Fruit fly (Drosophila melanogaster) whole organism, prepupa: ENCODE measurements around the gene CG5781.

Experiments used
- CG10631 ChIP-seq: fragments of 200-800 bp; sonication (Bioruptor generic); optimal IDR thresholded peaks from 2 replicates; lab custom pipeline; 2016; ENCODE audit warnings: missing biosample characterization, missing genetic modification characterization
- CG1621 ChIP-seq: fragments of 200-800 bp; sonication (Bioruptor generic); optimal IDR thresholded peaks from 3 replicates; lab custom pipeline; 2018; ENCODE audit warnings: missing biosample characterization, mild to moderate bottlenecking, missing genetic modification characterization
- CG3032 ChIP-seq: fragments of 200-800 bp; optimal IDR thresholded peaks from 2 replicates; lab custom pipeline; 2019; ENCODE audit warnings: missing biosample characterization, mild to moderate bottlenecking, missing genetic modification characterization, moderate library complexity
- CG32006 ChIP-seq: fragments of 200-800 bp; sonication (Bioruptor generic); optimal IDR thresholded peaks from 3 replicates; lab custom pipeline; 2017; ENCODE audit warnings: missing biosample characterization, mild to moderate bottlenecking, missing genetic modification characterization
- CG34406 ChIP-seq: fragments of 200-800 bp; sonication (Bioruptor generic); optimal IDR thresholded peaks from 3 replicates; lab custom pipeline; 2016; ENCODE audit warnings: missing biosample characterization, missing genetic modification characterization
- CG4318 ChIP-seq: fragments of 200-800 bp; sonication (Bioruptor generic); optimal IDR thresholded peaks from 3 replicates; lab custom pipeline; 2017; ENCODE audit warnings: missing biosample characterization, mild to moderate bottlenecking, missing genetic modification characterization
- CG6163 ChIP-seq: fragments of 200-800 bp; sonication (Bioruptor generic); IDR thresholded peaks from 3 replicates; pipeline ENCODE4 v1.3.6; 2022; ENCODE audit warnings: missing biosample characterization, missing genetic modification characterization
- CG6276 ChIP-seq: fragments of 200-800 bp; sonication (Bioruptor generic); optimal IDR thresholded peaks from 2 replicates; lab custom pipeline; 2017; ENCODE audit warnings: missing biosample characterization, mild to moderate bottlenecking, missing genetic modification characterization
- CG6792 ChIP-seq: fragments of 200-800 bp; sonication (Bioruptor generic); optimal IDR thresholded peaks from 3 replicates; lab custom pipeline; 2016; ENCODE audit warnings: missing biosample characterization, missing genetic modification characterization
- CG6854 ChIP-seq: fragments of 200-800 bp; sonication (Bioruptor generic); optimal IDR thresholded peaks from 2 replicates; lab custom pipeline; 2017; ENCODE audit warnings: missing biosample characterization, mild to moderate bottlenecking, missing genetic modification characterization
- CG7368 ChIP-seq: fragments of 200-800 bp; sonication (Bioruptor generic); optimal IDR thresholded peaks from 3 replicates; lab custom pipeline; 2016; ENCODE audit warnings: missing biosample characterization, missing genetic modification characterization
- CG8119 ChIP-seq: fragments of 200-800 bp; sonication (Bioruptor generic); IDR thresholded peaks from 3 replicates; pipeline ENCODE4 v1.3.6; 2022; ENCODE audit warnings: missing biosample characterization, missing genetic modification characterization
- CG8632 ChIP-seq: fragments of 200-800 bp; sonication (Bioruptor generic); optimal IDR thresholded peaks from 3 replicates; lab custom pipeline; 2016; ENCODE audit warnings: missing biosample characterization, missing genetic modification characterization
- CG9139 ChIP-seq: fragments of 200-800 bp; sonication (Bioruptor generic); optimal IDR thresholded peaks from 3 replicates; lab custom pipeline; 2017; ENCODE audit warnings: missing biosample characterization, mild to moderate bottlenecking, missing genetic modification characterization
- Eip78C ChIP-seq: fragments of 200-800 bp; sonication (Bioruptor generic); peaks from one replicate; lab custom pipeline; 2016; ENCODE audit warnings: missing biosample characterization, missing genetic modification characterization
- Ets96B ChIP-seq: fragments of 200-800 bp; optimal IDR thresholded peaks from 2 replicates; lab custom pipeline; 2019; ENCODE audit warnings: missing biosample characterization, mild to moderate bottlenecking, missing genetic modification characterization, moderate library complexity
- Gug ChIP-seq: fragments of 200-800 bp; sonication (Bioruptor generic); IDR thresholded peaks from 2 replicates; pipeline ENCODE4 v1.3.6; 2022; ENCODE audit warnings: missing biosample characterization, missing genetic modification characterization
- Hr39 ChIP-seq: fragments of 200-800 bp; sonication (Bioruptor generic); optimal IDR thresholded peaks from 2 replicates; lab custom pipeline; 2016; ENCODE audit warnings: missing biosample characterization, missing genetic modification characterization
- Lpt ChIP-seq: fragments of 200-800 bp; sonication (Bioruptor generic); optimal IDR thresholded peaks from 3 replicates; lab custom pipeline; 2016; ENCODE audit warnings: missing biosample characterization, missing genetic modification characterization
- Met ChIP-seq: fragments of 200-800 bp; sonication (Bioruptor generic); optimal IDR thresholded peaks from 3 replicates; lab custom pipeline; 2016; ENCODE audit warnings: missing biosample characterization, missing genetic modification characterization
- OdsH ChIP-seq: fragments of 200-800 bp; sonication (Bioruptor generic); optimal IDR thresholded peaks from 3 replicates; lab custom pipeline; 2016; ENCODE audit warnings: missing biosample characterization, missing genetic modification characterization
- Sox14 ChIP-seq: fragments of 200-800 bp; sonication (Bioruptor generic); optimal IDR thresholded peaks from 3 replicates; lab custom pipeline; 2016; ENCODE audit warnings: missing biosample characterization, missing genetic modification characterization
- cyc ChIP-seq: fragments of 200-800 bp; sonication (Bioruptor generic); optimal IDR thresholded peaks from 3 replicates; lab custom pipeline; 2016; ENCODE audit warnings: missing biosample characterization, missing genetic modification characterization
- dac ChIP-seq: fragments of 200-800 bp; sonication (Bioruptor generic); optimal IDR thresholded peaks from 2 replicates; lab custom pipeline; 2017; ENCODE audit warnings: missing biosample characterization, mild to moderate bottlenecking, missing genetic modification characterization
- dsx ChIP-seq: fragments of 200-800 bp; optimal IDR thresholded peaks from 3 replicates; lab custom pipeline; 2019; ENCODE audit warnings: missing biosample characterization, mild to moderate bottlenecking, missing genetic modification characterization, moderate library complexity; ENCODE audit not compliant: poor library complexity, severe bottlenecking
- eg ChIP-seq: fragments of 200-800 bp; sonication (Bioruptor generic); IDR thresholded peaks from 3 replicates; pipeline ENCODE4 v1.3.6; 2022; ENCODE audit warnings: missing biosample characterization, missing genetic modification characterization
- esn ChIP-seq: fragments of 200-800 bp; sonication (Bioruptor generic); optimal IDR thresholded peaks from 2 replicates; lab custom pipeline; 2016; ENCODE audit warnings: missing biosample characterization, mild to moderate bottlenecking, missing genetic modification characterization, moderate library complexity
- fkh ChIP-seq: fragments of 200-800 bp; sonication (Bioruptor generic); optimal IDR thresholded peaks from 3 replicates; lab custom pipeline; 2017; ENCODE audit warnings: missing biosample characterization, mild to moderate bottlenecking, missing genetic modification characterization, moderate library complexity
- net ChIP-seq: fragments of 200-800 bp; sonication (Bioruptor generic); optimal IDR thresholded peaks from 3 replicates; lab custom pipeline; 2016; ENCODE audit warnings: missing biosample characterization, missing genetic modification characterization
- pdm3 ChIP-seq: fragments of 200-800 bp; sonication (Bioruptor generic); optimal IDR thresholded peaks from 3 replicates; lab custom pipeline; 2016; ENCODE audit warnings: missing biosample characterization, missing genetic modification characterization
- svp ChIP-seq: fragments of 200-800 bp; sonication (Bioruptor generic); peaks from one replicate; lab custom pipeline; 2016; ENCODE audit warnings: missing biosample characterization, missing genetic modification characterization
- topi ChIP-seq: fragments of 200-800 bp; sonication (Bioruptor generic); optimal IDR thresholded peaks from 3 replicates; lab custom pipeline; 2016; ENCODE audit warnings: missing biosample characterization, missing genetic modification characterization

CG5781 gene

dm6 chr2L:12700381-12700963, 3.3 kb upstream of the CG5781 start, which contains the start of gene CG17036:
TSS of gene CG17036 (minus strand) at chr2L:12700746.
- TF ChIP-seq CG8632 (GFP tag; lab: Kevin White, UChicago) = peak; percentile 42
- peak; percentile 15 for TF ChIP-seq CG6854 (GFP tag; lab: Kevin White, UChicago)
- no peak for TF ChIP-seq OdsH (GFP tag; lab: Kevin White, UChicago)
- TF ChIP-seq Eip78C (GFP tag; lab: Kevin White, UChicago) = peak; percentile 57
- TF ChIP-seq dsx (GFP tag; lab: Kevin White, UChicago) = no peak
- peak; percentile 36; the same call in 1 of the 3 replicates for TF ChIP-seq CG8119 (GFP tag; lab: Robert Waterston, UW)
- peak; percentile 49 for TF ChIP-seq CG32006 (GFP tag; lab: Kevin White, UChicago)
- peak; percentile 48; the same call in 2 of the 3 replicates for TF ChIP-seq CG6163
- peak; percentile 10 for TF ChIP-seq CG6792
- no peak for TF ChIP-seq topi
- peak; percentile 19 for TF ChIP-seq CG1621 (tag; lab: Kevin White, UChicago)
- peak; percentile 31 for TF ChIP-seq esn

dm6 chr2L:12694823-12695420, 2.2 kb downstream of the CG5781 start, which contains the start of the genes IFT43 and PICK1:
TSS of gene IFT43 (minus strand) at chr2L:12694988.
TSS of gene PICK1 (plus strand) at chr2L:12695033.
- TF ChIP-seq fkh (GFP tag; lab: Kevin White, UChicago) (peak; percentile 95), Met (GFP tag; lab: Kevin White, UChicago) (no peak)

- TF ChIP-seq fkh (GFP tag; lab: Kevin White, UChicago) (peak; percentile 93), CG7368 (GFP tag; lab: Kevin White, UChicago) (no peak)
These were observed 4.6 kb downstream of the CG5781 start, which contains the start of the genes CCT4 and CG6153 for dm6 chr2L:12692343-12693079. TSS of gene CCT4 (minus strand) at chr2L:12692934. TSS of gene CG6153 (plus strand) at chr2L:12692993.

dm6 chr2L:12689281-12689765, 7.8 kb downstream of the CG5781 start:
- no peak for TF ChIP-seq CG10631 (GFP tag; lab: Kevin White, UChicago)
- no peak for TF ChIP-seq CG6854 (GFP tag; lab: Kevin White, UChicago)
- TF ChIP-seq OdsH (GFP tag; lab: Kevin White, UChicago) = no peak
- TF ChIP-seq CG9139 (GFP tag; lab: Kevin White, UChicago) = no peak
- TF ChIP-seq Ets96B (tag; lab: Kevin White, UChicago) = no peak
- TF ChIP-seq CG6276 (GFP tag; lab: Kevin White, UChicago) = no peak
- no peak for TF ChIP-seq dac (GFP tag; lab: Kevin White, UChicago)
- no peak for TF ChIP-seq net (GFP tag; lab: Kevin White, UChicago)
- no peak for TF ChIP-seq CG6163
- no peak for TF ChIP-seq fkh (GFP tag; lab: Kevin White, UChicago)
- no peak for TF ChIP-seq eg (GFP tag; lab: Robert Waterston, UW)
- TF ChIP-seq CG4318 (GFP tag; lab: Kevin White, UChicago) = no peak
- no peak for TF ChIP-seq Gug (GFP tag; lab: Robert Waterston, UW)
- TF ChIP-seq Met (GFP tag; lab: Kevin White, UChicago) = no peak

dm6 chr2L:12686811-12687210, 10.3 kb downstream of the CG5781 start:
- TF ChIP-seq CG4318 (GFP tag; lab: Kevin White, UChicago) = no peak
- no peak for TF ChIP-seq topi
- TF ChIP-seq dac (GFP tag; lab: Kevin White, UChicago) = no peak
- no peak for TF ChIP-seq Lpt
- no peak for TF ChIP-seq net (GFP tag; lab: Kevin White, UChicago)
- no peak for TF ChIP-seq svp (GFP tag; lab: Kevin White, UChicago)
- no peak for TF ChIP-seq CG34406 (GFP tag; lab: Kevin White, UChicago)
- TF ChIP-seq CG32006 (GFP tag; lab: Kevin White, UChicago) = no peak
- TF ChIP-seq Sox14 (GFP tag; lab: Kevin White, UChicago) = no peak
- TF ChIP-seq pdm3 (GFP tag; lab: Kevin White, UChicago) = no peak
- TF ChIP-seq Ets96B (tag; lab: Kevin White, UChicago) = no peak
- TF ChIP-seq CG3032 = no peak
- no peak for TF ChIP-seq cyc (GFP tag; lab: Kevin White, UChicago)
- no peak for TF ChIP-seq Hr39 (GFP tag; lab: Kevin White, UChicago)
- TF ChIP-seq CG6854 (GFP tag; lab: Kevin White, UChicago) = no peak
- TF ChIP-seq fkh (GFP tag; lab: Kevin White, UChicago) = no peak
